Fruit fly (Drosophila melanogaster) whole organism, embryonic: ENCODE measurements around the gene CG42393.

ENCODE experiments used
- CG11398 ChIP-seq: fragments of 200-800 bp; sonication (Bioruptor generic); optimal IDR thresholded peaks from 2 replicates; lab custom pipeline; 2016; ENCODE audit warnings: missing biosample characterization, missing genetic modification characterization
- CG6683 ChIP-seq: fragments of 200-800 bp; sonication (Bioruptor generic); optimal IDR thresholded peaks from 2 replicates; lab custom pipeline; 2017; ENCODE audit warnings: missing biosample characterization, mild to moderate bottlenecking, missing genetic modification characterization, missing genetic modification reagents
- CG9215 ChIP-seq: fragments of 200-800 bp; sonication (Bioruptor generic); IDR thresholded peaks from 2 replicates; pipeline ENCODE4 v1.3.6; 2022; ENCODE audit warnings: missing biosample characterization, missing genetic modification characterization
- CHES-1-like ChIP-seq: fragments of 200-800 bp; sonication (Bioruptor generic); optimal IDR thresholded peaks from 2 replicates; lab custom pipeline; 2016; ENCODE audit warnings: missing biosample characterization, missing genetic modification characterization
- Dfd ChIP-seq, 2 experiments: fragments of >200 bp; optimal IDR thresholded peaks; 2 replicates each; lab custom pipeline; 2017; ENCODE audit warnings: missing biosample characterization in 2 of 2, missing genetic modification characterization in 2 of 2
- Doc3 ChIP-seq: fragments of 200-800 bp; sonication (Bioruptor generic); IDR thresholded peaks from 3 replicates; pipeline ENCODE4 v1.3.6; 2022; ENCODE audit warnings: missing biosample characterization, missing genetic modification characterization; ENCODE audit not compliant: partially characterized antibody
- Hmx ChIP-seq: fragments of 200-800 bp; sonication (Bioruptor generic); optimal IDR thresholded peaks from 2 replicates; lab custom pipeline; 2016; ENCODE audit warnings: missing biosample characterization, missing genetic modification characterization
- dati ChIP-seq: fragments of 200-800 bp; sonication (Bioruptor generic); IDR thresholded peaks from 2 replicates; pipeline ENCODE4 v1.3.6; 2022; ENCODE audit warnings: missing biosample characterization, missing genetic modification characterization
- kni ChIP-seq: fragments of 200-800 bp; sonication (Bioruptor generic); optimal IDR thresholded peaks from 3 replicates; lab custom pipeline; 2017; ENCODE audit warnings: mild to moderate bottlenecking, missing biosample characterization, missing genetic modification reagents, missing genetic modification characterization
- prd ChIP-seq, 3 experiments: fragments of >200 bp in 2 of 3; fragments of 200-800 bp in 1 of 3; sonication (Bioruptor generic) in 1 of 3; optimal IDR thresholded peaks in 2 of 3; IDR thresholded peaks in 1 of 3; 2 replicates in 2 of 3; 3 replicates in 1 of 3; pipeline versions ENCODE4 v1.3.6 to Lab custom; 2017 to 2022; ENCODE audit warnings: missing biosample characterization in 1 of 3, missing genetic modification characterization in 1 of 3
- sens-2 ChIP-seq: fragments of 200-800 bp; sonication (Bioruptor generic); IDR thresholded peaks from 2 replicates; pipeline ENCODE4 v1.3.6; 2022; ENCODE audit warnings: missing biosample characterization, missing genetic modification characterization

- TF ChIP-seq CG6683 (GFP tag; lab: Kevin White, UChicago) (no peak), Doc3 (no peak), prd (optimal IDR thresholded peaks at IDR 0.05; lab: Kevin White, UChicago) (no peak), prd (GFP tag; IDR thresholded peaks at IDR 0.05; lab: Robert Waterston, UW) (no peak), sens-2 (no peak), CG9215 (GFP tag; lab: Robert Waterston, UW) (no peak), CHES-1-like (GFP tag; lab: Kevin White, UChicago) (no peak), Hmx (GFP tag; lab: Kevin White, UChicago) (no peak), kni (GFP tag; lab: Kevin White, UChicago) (no peak), Dfd (GFP tag; optimal IDR thresholded peaks at IDR 0.05; lab: Kevin White, UChicago) (no peak), CG11398 (GFP tag; lab: Kevin White, UChicago) (no peak), dati (GFP tag; lab: Robert Waterston, UW) (no peak)
These were observed 33.3 kb downstream of the CG42393 start for dm6 chr3L:18075853-18076252.
